Fruit fly (Drosophila melanogaster) whole organism, embryonic: Measurements from ENCODE around the gene CG6785.

ENCODE experiments used
- BEAF-32 ChIP-seq: fragments of 200-800 bp; sonication (Bioruptor generic); optimal IDR thresholded peaks from 3 replicates; lab custom pipeline; 2017; ENCODE audit warnings: missing biosample characterization, missing genetic modification characterization, mild to moderate bottlenecking, moderate library complexity, missing genetic modification reagents
- CG12219 ChIP-seq: fragments of 200-800 bp; sonication (Bioruptor generic); optimal IDR thresholded peaks from 3 replicates; lab custom pipeline; 2018; ENCODE audit warnings: missing biosample characterization, mild to moderate bottlenecking, missing genetic modification characterization
- CG12744 ChIP-seq: fragments of 200-800 bp; sonication (Bioruptor generic); optimal IDR thresholded peaks from 2 replicates; lab custom pipeline; 2016; ENCODE audit warnings: missing biosample characterization, missing genetic modification characterization
- CG14014 ChIP-seq: fragments of 200-800 bp; sonication (Bioruptor generic); IDR thresholded peaks from 2 replicates; pipeline ENCODE4 v1.3.6; 2022; ENCODE audit warnings: missing biosample characterization, missing genetic modification characterization
- CG15479 ChIP-seq: fragments of 200-800 bp; sonication (Bioruptor generic); optimal IDR thresholded peaks from 3 replicates; lab custom pipeline; 2019; ENCODE audit warnings: missing biosample characterization, mild to moderate bottlenecking, missing genetic modification characterization, moderate library complexity
- CG16863 ChIP-seq: fragments of 200-800 bp; sonication (Bioruptor generic); optimal IDR thresholded peaks from 3 replicates; lab custom pipeline; 2016; ENCODE audit warnings: missing biosample characterization, missing genetic modification characterization
- CG17359 ChIP-seq: fragments of 200-800 bp; sonication (Bioruptor generic); optimal IDR thresholded peaks from 3 replicates; lab custom pipeline; 2018; ENCODE audit warnings: missing biosample characterization, mild to moderate bottlenecking, missing genetic modification characterization, moderate library complexity
- CG18476 ChIP-seq: fragments of 200-800 bp; sonication (Bioruptor generic); optimal IDR thresholded peaks from 2 replicates; lab custom pipeline; 2016; ENCODE audit warnings: missing biosample characterization, mild to moderate bottlenecking, missing genetic modification characterization
- CG3838 ChIP-seq: fragments of 200-800 bp; sonication (Bioruptor generic); optimal IDR thresholded peaks from 3 replicates; lab custom pipeline; 2016; ENCODE audit warnings: missing biosample characterization, missing genetic modification characterization
- CG6654 ChIP-seq: fragments of 200-800 bp; sonication (Bioruptor generic); optimal IDR thresholded peaks from 2 replicates; lab custom pipeline; 2017; ENCODE audit warnings: missing biosample characterization, mild to moderate bottlenecking, missing genetic modification characterization
- CG6683 ChIP-seq: fragments of 200-800 bp; sonication (Bioruptor generic); optimal IDR thresholded peaks from 2 replicates; lab custom pipeline; 2017; ENCODE audit warnings: missing biosample characterization, mild to moderate bottlenecking, missing genetic modification characterization, missing genetic modification reagents
- CG7372 ChIP-seq: fragments of 200-800 bp; sonication (Bioruptor generic); IDR thresholded peaks from 2 replicates; pipeline ENCODE4 v1.3.6; 2022; ENCODE audit warnings: missing biosample characterization, missing genetic modification characterization
- CG7839 ChIP-seq: fragments of 200-800 bp; sonication (Bioruptor generic); optimal IDR thresholded peaks from 3 replicates; lab custom pipeline; 2018; ENCODE audit warnings: missing biosample characterization, mild to moderate bottlenecking, missing genetic modification characterization, moderate library complexity
- CG8281 ChIP-seq: fragments of 200-800 bp; sonication (Bioruptor generic); optimal IDR thresholded peaks from 2 replicates; lab custom pipeline; 2018; ENCODE audit warnings: missing biosample characterization, mild to moderate bottlenecking, missing genetic modification characterization, moderate library complexity
- CG8944 ChIP-seq: fragments of 200-800 bp; sonication (Bioruptor generic); optimal IDR thresholded peaks from 3 replicates; lab custom pipeline; 2016; ENCODE audit warnings: missing biosample characterization, missing genetic modification characterization
- Fer1 ChIP-seq: fragments of 200-800 bp; sonication (Bioruptor generic); optimal IDR thresholded peaks from 2 replicates; lab custom pipeline; 2017; ENCODE audit warnings: missing biosample characterization, mild to moderate bottlenecking, missing genetic modification characterization
- Hr39 ChIP-seq: fragments of >200 bp; optimal IDR thresholded peaks from 2 replicates; lab custom pipeline; 2017
- Lpt ChIP-seq: fragments of >200 bp; optimal IDR thresholded peaks from 2 replicates; lab custom pipeline; 2018; ENCODE audit warnings: missing biosample characterization, missing genetic modification characterization
- MESR4 ChIP-seq: fragments of 200-800 bp; sonication (Bioruptor generic); optimal IDR thresholded peaks from 2 replicates; lab custom pipeline; 2018; ENCODE audit warnings: missing biosample characterization, mild to moderate bottlenecking, missing genetic modification characterization, moderate library complexity
- Mes4 ChIP-seq: fragments of 200-800 bp; sonication (Bioruptor generic); optimal IDR thresholded peaks from 2 replicates; lab custom pipeline; 2016; ENCODE audit warnings: missing biosample characterization, missing genetic modification characterization
- NC2α ChIP-seq: fragments of 200-800 bp; sonication (Bioruptor generic); optimal IDR thresholded peaks from 2 replicates; lab custom pipeline; 2016; ENCODE audit warnings: missing biosample characterization, missing genetic modification characterization
- Rfx ChIP-seq: fragments of 200-800 bp; sonication (Bioruptor generic); IDR thresholded peaks from 2 replicates; pipeline ENCODE4 v1.3.6; 2022; ENCODE audit warnings: missing biosample characterization, missing genetic modification characterization
- Side ChIP-seq: fragments of 200-800 bp; sonication (Bioruptor generic); optimal IDR thresholded peaks from 2 replicates; lab custom pipeline; 2016; ENCODE audit warnings: missing biosample characterization, missing genetic modification characterization
- Sin3A ChIP-seq: fragments of >200 bp; optimal IDR thresholded peaks from 2 replicates; lab custom pipeline; 2018
- Six4 ChIP-seq: fragments of 200-800 bp; sonication (Bioruptor generic); optimal IDR thresholded peaks from 2 replicates; lab custom pipeline; 2016; ENCODE audit warnings: missing biosample characterization, missing genetic modification characterization
- Spps ChIP-seq: fragments of 200-800 bp; sonication (Bioruptor generic); optimal IDR thresholded peaks from 2 replicates; lab custom pipeline; 2018; ENCODE audit warnings: missing biosample characterization, mild to moderate bottlenecking, missing genetic modification characterization
- Xbp1 ChIP-seq: fragments of 200-800 bp; sonication (Bioruptor generic); optimal IDR thresholded peaks from 3 replicates; lab custom pipeline; 2016; ENCODE audit warnings: missing biosample characterization, mild to moderate bottlenecking, missing genetic modification characterization
- al ChIP-seq: fragments of 200-800 bp; sonication (Bioruptor generic); IDR thresholded peaks from 2 replicates; pipeline ENCODE4 v1.3.6; 2022; ENCODE audit warnings: missing biosample characterization, missing genetic modification characterization
- bigmax ChIP-seq: fragments of 200-800 bp; sonication (Bioruptor generic); optimal IDR thresholded peaks from 2 replicates; lab custom pipeline; 2018; ENCODE audit warnings: missing biosample characterization, mild to moderate bottlenecking, missing genetic modification characterization
- bowl ChIP-seq: fragments of 200-800 bp; sonication (Bioruptor generic); IDR thresholded peaks from 2 replicates; pipeline ENCODE4 v1.3.6; 2022; ENCODE audit warnings: missing biosample characterization, missing genetic modification characterization
- ci ChIP-seq: fragments of 200-800 bp; sonication (Bioruptor generic); IDR thresholded peaks from 3 replicates; pipeline ENCODE4 v1.3.6; 2022; ENCODE audit warnings: missing biosample characterization, missing genetic modification characterization
- crc ChIP-seq: fragments of 200-800 bp; sonication (Bioruptor generic); optimal IDR thresholded peaks from 2 replicates; lab custom pipeline; 2016; ENCODE audit warnings: missing biosample characterization, missing genetic modification characterization
- dimm ChIP-seq: fragments of 200-800 bp; sonication (Bioruptor generic); IDR thresholded peaks from 2 replicates; pipeline ENCODE4 v1.3.6; 2022; ENCODE audit warnings: missing biosample characterization, missing genetic modification characterization
- dm ChIP-seq: fragments of 200-800 bp; sonication (Bioruptor generic); optimal IDR thresholded peaks from 3 replicates; lab custom pipeline; 2016; ENCODE audit warnings: missing biosample characterization, missing genetic modification characterization
- dysf ChIP-seq: fragments of 200-800 bp; sonication (Bioruptor generic); IDR thresholded peaks from 3 replicates; pipeline ENCODE4 v1.3.6; 2022; ENCODE audit warnings: missing biosample characterization, missing genetic modification characterization
- h ChIP-seq: fragments of >200 bp; optimal IDR thresholded peaks from 2 replicates; lab custom pipeline; 2017
- jing ChIP-seq: fragments of 200-800 bp; sonication (Bioruptor generic); optimal IDR thresholded peaks from 2 replicates; lab custom pipeline; 2018; ENCODE audit warnings: missing biosample characterization, mild to moderate bottlenecking, missing genetic modification characterization
- lbe ChIP-seq: fragments of 200-800 bp; sonication (Bioruptor generic); optimal IDR thresholded peaks from 2 replicates; lab custom pipeline; 2016; ENCODE audit warnings: missing biosample characterization, mild to moderate bottlenecking, missing genetic modification characterization
- mam ChIP-seq: fragments of 200-800 bp; sonication (Bioruptor generic); optimal IDR thresholded peaks from 3 replicates; lab custom pipeline; 2016; ENCODE audit warnings: missing biosample characterization, missing genetic modification characterization
- nmo ChIP-seq: fragments of 200-800 bp; sonication (Bioruptor generic); optimal IDR thresholded peaks from 2 replicates; lab custom pipeline; 2018; ENCODE audit warnings: missing biosample characterization, mild to moderate bottlenecking, missing genetic modification characterization, moderate library complexity
- pan ChIP-seq, 4 experiments: fragments of >200 bp in 3 of 4; fragments of 200-800 bp in 1 of 4; sonication (Bioruptor generic) in 1 of 4; optimal IDR thresholded peaks in 3 of 4; IDR thresholded peaks in 1 of 4; 2 replicates each; pipeline versions ENCODE4 v1.3.6 to Lab custom; 2017 to 2022; ENCODE audit warnings: missing biosample characterization in 2 of 4, missing genetic modification characterization in 2 of 4, mixed read lengths in 1 of 4
- psq ChIP-seq: fragments of 200-800 bp; sonication (Bioruptor generic); optimal IDR thresholded peaks from 2 replicates; lab custom pipeline; 2017; ENCODE audit warnings: missing biosample characterization, missing genetic modification characterization
- pum ChIP-seq: fragments of 200-800 bp; sonication (Bioruptor generic); optimal IDR thresholded peaks from 2 replicates; lab custom pipeline; 2016; ENCODE audit warnings: missing biosample characterization, missing genetic modification characterization
- row ChIP-seq: fragments of 200-800 bp; sonication (Bioruptor generic); IDR thresholded peaks from 3 replicates; pipeline ENCODE4 v1.3.6; 2022; ENCODE audit warnings: missing biosample characterization, missing genetic modification characterization
- salm ChIP-seq: fragments of 200-800 bp; sonication (Bioruptor generic); optimal IDR thresholded peaks from 2 replicates; lab custom pipeline; 2018; ENCODE audit warnings: missing biosample characterization, mild to moderate bottlenecking, missing genetic modification characterization
- sd ChIP-seq: fragments of 200-800 bp; sonication (Bioruptor generic); optimal IDR thresholded peaks from 3 replicates; lab custom pipeline; 2018; ENCODE audit warnings: missing biosample characterization, mild to moderate bottlenecking, missing genetic modification characterization, moderate library complexity
- sisA ChIP-seq: fragments of 200-800 bp; sonication (Bioruptor generic); IDR thresholded peaks from 2 replicates; pipeline ENCODE4 v1.3.6; 2022; ENCODE audit warnings: missing biosample characterization, missing genetic modification characterization
- slp2 ChIP-seq: fragments of 200-800 bp; sonication (Bioruptor generic); optimal IDR thresholded peaks from 2 replicates; lab custom pipeline; 2016; ENCODE audit warnings: missing biosample characterization, missing genetic modification characterization
- sob ChIP-seq: fragments of 200-800 bp; sonication (Bioruptor generic); IDR thresholded peaks from 2 replicates; pipeline ENCODE4 v1.3.6; 2022; ENCODE audit warnings: missing biosample characterization, missing genetic modification characterization
- unc-4 ChIP-seq: fragments of 200-800 bp; sonication (Bioruptor generic); IDR thresholded peaks from 2 replicates; pipeline ENCODE4 v1.3.6; 2022; ENCODE audit warnings: missing biosample characterization, missing genetic modification characterization; ENCODE audit not compliant: partially characterized antibody
- vnd ChIP-seq: fragments of 200-800 bp; sonication (Bioruptor generic); IDR thresholded peaks from 3 replicates; pipeline ENCODE4 v1.3.6; 2022; ENCODE audit warnings: missing biosample characterization, missing genetic modification characterization; ENCODE audit not compliant: partially characterized antibody

Gene CG6785

dm6 chr2L:12010100-12010876 lies 34.7 kb downstream of the CG6785 start (continued):
- peak; percentile 56 for TF ChIP-seq Side (GFP tag; lab: Kevin White, UChicago)
- TF ChIP-seq sd (tag; lab: Kevin White, UChicago), result no peak
- TF ChIP-seq sob (GFP tag; lab: Robert Waterston, UW), result no peak
- no peak for TF ChIP-seq jing (GFP tag; lab: Kevin White, UChicago)
- no peak for TF ChIP-seq CG8944 (GFP tag; lab: Kevin White, UChicago)
- peak; percentile 13 for TF ChIP-seq nmo (GFP tag; lab: Kevin White, UChicago)
- TF ChIP-seq salm (tag; lab: Kevin White, UChicago), result peak; percentile 12
- no peak for TF ChIP-seq Rfx (GFP tag; lab: Robert Waterston, UW)
- no peak for TF ChIP-seq CG12219 (GFP tag; lab: Kevin White, UChicago)
- TF ChIP-seq CG7372, result no peak
- TF ChIP-seq dimm (GFP tag; lab: Robert Waterston, UW), result no peak
- no peak for TF ChIP-seq CG6654 (GFP tag; lab: Kevin White, UChicago)
- TF ChIP-seq Sin3A, result no peak
- no peak for TF ChIP-seq BEAF-32 (GFP tag; lab: Kevin White, UChicago)
- no peak for TF ChIP-seq slp2 (GFP tag; lab: Kevin White, UChicago)
- TF ChIP-seq Hr39 (lab: Kevin White, UChicago), result no peak
- TF ChIP-seq CG8281 (tag; lab: Kevin White, UChicago), result no peak
- TF ChIP-seq al (GFP tag; lab: Robert Waterston, UW), result no peak
- no peak for TF ChIP-seq pan (optimal IDR thresholded peaks at IDR 0.05; lab: Kevin White, UChicago)
- TF ChIP-seq pan (GFP tag; optimal IDR thresholded peaks at IDR 0.05 in 1 of 2, IDR thresholded peaks at IDR 0.05 in 1 of 2), result no peak
- no peak for TF ChIP-seq Spps (tag; lab: Kevin White, UChicago)
- no peak for TF ChIP-seq Xbp1 (GFP tag; lab: Kevin White, UChicago)
- no peak for TF ChIP-seq CG16863 (GFP tag; lab: Kevin White, UChicago)
- no peak for TF ChIP-seq CG7839 (tag; lab: Kevin White, UChicago)
- TF ChIP-seq CG17359 (tag; lab: Kevin White, UChicago), result no peak
- TF ChIP-seq unc-4 (GFP tag; lab: Robert Waterston, UW), result no peak
- TF ChIP-seq MESR4, result no peak
- TF ChIP-seq lbe, result peak; percentile 47
- TF ChIP-seq mam (GFP tag; lab: Kevin White, UChicago), result no peak
- no peak for TF ChIP-seq ci (GFP tag; lab: Robert Waterston, UW)
- TF ChIP-seq crc (GFP tag; lab: Kevin White, UChicago), result no peak
- TF ChIP-seq CG12744 (GFP tag; lab: Kevin White, UChicago), result no peak
- peak; percentile 99 for TF ChIP-seq CG15479 (GFP tag; lab: Kevin White, UChicago)
- no peak for TF ChIP-seq vnd (GFP tag; lab: Robert Waterston, UW)
- no peak for TF ChIP-seq h (lab: Kevin White, UChicago)
- peak; percentile 26 for TF ChIP-seq CG6683 (GFP tag; lab: Kevin White, UChicago)
- no peak for TF ChIP-seq bowl (GFP tag; lab: Robert Waterston, UW)
- no peak for TF ChIP-seq dm (GFP tag; lab: Kevin White, UChicago)
- no peak for TF ChIP-seq NC2α
- TF ChIP-seq Mes4 (GFP tag; lab: Kevin White, UChicago), result no peak
- TF ChIP-seq sisA, result no peak
- no peak for TF ChIP-seq bigmax (GFP tag; lab: Kevin White, UChicago)
- no peak for TF ChIP-seq Lpt (GFP tag; lab: Kevin White, UChicago)
- peak; percentile 98 for TF ChIP-seq CG3838 (GFP tag; lab: Kevin White, UChicago)
- TF ChIP-seq CG18476 (GFP tag; lab: Kevin White, UChicago), result no peak
- TF ChIP-seq psq (GFP tag; lab: Kevin White, UChicago), result no peak
- no peak for TF ChIP-seq row (GFP tag; lab: Robert Waterston, UW)
- TF ChIP-seq dysf (GFP tag; lab: Robert Waterston, UW), result no peak
- TF ChIP-seq Six4 (GFP tag; lab: Kevin White, UChicago), result no peak
- TF ChIP-seq pum (GFP tag; lab: Kevin White, UChicago), result no peak
- TF ChIP-seq CG14014 (GFP tag; lab: Robert Waterston, UW), result no peak
- TF ChIP-seq Fer1 (GFP tag; lab: Kevin White, UChicago), result peak; percentile 60
